Fruit fly (Drosophila melanogaster): ENCODE data around the gene usp.

dm6 chrX:2024819-2025218 lies 17.3 kb downstream of the usp start:
- TF ChIP-seq Crg-1 (GFP tag; optimal IDR thresholded peaks at IDR 0.05), result no peak
- no peak for TF ChIP-seq Mnt (GFP tag; optimal IDR thresholded peaks at IDR 0.05)
- no peak for TF ChIP-seq CG1620 (GFP tag; optimal IDR thresholded peaks at IDR 0.05)
- no peak for TF ChIP-seq tj (GFP tag; optimal IDR thresholded peaks at IDR 0.05)
- no peak for TF ChIP-seq CG11617 (GFP tag; optimal IDR thresholded peaks at IDR 0.05)
- TF ChIP-seq Hr96 (GFP tag; optimal IDR thresholded peaks at IDR 0.05), result no peak
- TF ChIP-seq bab1 (GFP tag; optimal IDR thresholded peaks at IDR 0.05), result no peak
- TF ChIP-seq cnc (optimal IDR thresholded peaks at IDR 0.05), result no peak
- TF ChIP-seq CG5204 (GFP tag; optimal IDR thresholded peaks at IDR 0.05), result no peak
- TF ChIP-seq Clk (GFP tag; optimal IDR thresholded peaks at IDR 0.05), result no peak
- no peak for TF ChIP-seq ovo (GFP tag; optimal IDR thresholded peaks at IDR 0.05)
